Worm (Caenorhabditis elegans): ENCODE results near the gene F46F5.14.

DNA sequence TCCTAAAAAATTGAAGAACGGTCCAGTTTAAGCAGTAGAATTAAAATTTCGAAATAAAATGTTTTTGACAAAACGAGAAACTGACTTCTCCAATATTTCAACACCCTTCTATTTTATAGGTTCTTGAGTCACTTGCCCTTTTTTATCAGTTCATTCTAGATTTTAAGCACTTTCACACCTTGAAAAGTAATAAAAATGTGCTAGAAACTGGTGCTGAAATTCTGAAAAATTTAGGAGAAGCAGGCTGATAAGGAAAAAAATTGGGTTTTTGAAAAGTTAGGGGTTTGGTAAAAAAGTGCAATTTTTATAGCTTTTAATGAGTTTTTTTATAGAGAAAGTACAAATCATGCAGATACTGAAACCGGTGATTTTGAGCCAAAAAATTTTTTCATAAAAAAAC lies 39.5 kb upstream of the F46F5.14 start:
- TF ChIP-seq nhr-25 (tag; optimal IDR thresholded peaks at IDR 0.05) = no peak
- TF ChIP-seq unc-62 (GFP tag; optimal IDR thresholded peaks at IDR 0.05) = no peak
- no peak for TF ChIP-seq lsy-2 (tag; optimal IDR thresholded peaks at IDR 0.05)
- no peak for TF ChIP-seq dmd-4 (tag; optimal IDR thresholded peaks at IDR 0.05)
- no peak for TF ChIP-seq R02D3.7 (tag; optimal IDR thresholded peaks at IDR 0.05)
- no peak for TF ChIP-seq ceh-16 (tag; optimal IDR thresholded peaks at IDR 0.05)
- no peak for TF ChIP-seq elt-3 (tag; optimal IDR thresholded peaks at IDR 0.05)
- TF ChIP-seq egl-27 (tag; optimal IDR thresholded peaks at IDR 0.05) = no peak
- no peak for TF ChIP-seq ceh-82 (tag; optimal IDR thresholded peaks at IDR 0.05)
- no peak for TF ChIP-seq ztf-11 (tag; optimal IDR thresholded peaks at IDR 0.05)

Data from whole organism, L2 larva.